Worm (Caenorhabditis elegans) whole organism, late embryonic: ENCODE measurements around the gene C52E2.2.

Source experiments
- C08G9.2 ChIP-seq: sonication (generic microtip); optimal IDR thresholded peaks from 2 replicates; lab custom pipeline; 2016; ENCODE audit warnings: mild to moderate bottlenecking, missing genetic modification characterization, moderate library complexity, missing compliant biosample characterization
- T23F11.4 ChIP-seq: fragments of 200-800 bp; sonication (Bioruptor generic); optimal IDR thresholded peaks from 2 replicates; lab custom pipeline; 2018; ENCODE audit warnings: mild to moderate bottlenecking, missing genetic modification characterization, missing compliant biosample characterization
- ceh-2 ChIP-seq: sonication (generic microtip); optimal IDR thresholded peaks from 2 replicates; lab custom pipeline; 2016; ENCODE audit warnings: missing genotype, missing genetic modification characterization, missing compliant biosample characterization
- ceh-22 ChIP-seq: sonication (generic microtip); optimal IDR thresholded peaks from 2 replicates; lab custom pipeline; 2017; ENCODE audit warnings: missing biosample characterization, missing genetic modification characterization
- ceh-24 ChIP-seq: sonication (generic microtip); optimal IDR thresholded peaks from 2 replicates; lab custom pipeline; 2016; ENCODE audit warnings: mild to moderate bottlenecking, missing genetic modification characterization, missing compliant biosample characterization
- ceh-31 ChIP-seq: sonication (generic microtip); optimal IDR thresholded peaks from 2 replicates; lab custom pipeline; 2016; ENCODE audit warnings: missing genetic modification characterization, missing compliant biosample characterization
- ceh-45 ChIP-seq: fragments of 200-800 bp; sonication (Bioruptor generic); IDR thresholded peaks from 2 replicates; pipeline ENCODE4 v1.3.6; 2022; ENCODE audit warnings: missing genetic modification reagents, missing genetic modification characterization, missing compliant biosample characterization
- ceh-48 ChIP-seq: sonication (generic microtip); optimal IDR thresholded peaks from 2 replicates; lab custom pipeline; 2016; ENCODE audit warnings: missing genetic modification characterization, inconsistent platforms, missing compliant biosample characterization
- ceh-6 ChIP-seq: fragments of 200-800 bp; sonication (Bioruptor generic); optimal IDR thresholded peaks from 2 replicates; lab custom pipeline; 2018; ENCODE audit warnings: mild to moderate bottlenecking, missing genetic modification characterization, missing compliant biosample characterization
- dmd-4 ChIP-seq: sonication (generic microtip); optimal IDR thresholded peaks from 2 replicates; lab custom pipeline; 2016; ENCODE audit warnings: borderline replicate concordance, missing genetic modification characterization, missing compliant biosample characterization
- elt-4 ChIP-seq: sonication (generic microtip); optimal IDR thresholded peaks from 2 replicates; lab custom pipeline; 2016; ENCODE audit warnings: missing genetic modification characterization, missing compliant biosample characterization
- ets-4 ChIP-seq: sonication (generic microtip); optimal IDR thresholded peaks from 2 replicates; lab custom pipeline; 2016; ENCODE audit warnings: missing genetic modification characterization, missing compliant biosample characterization
- eyg-1 ChIP-seq: sonication (generic microtip); optimal IDR thresholded peaks from 2 replicates; lab custom pipeline; 2016; ENCODE audit warnings: missing genotype, missing genetic modification characterization, missing compliant biosample characterization
- fax-1 ChIP-seq: sonication (generic microtip); optimal IDR thresholded peaks from 2 replicates; lab custom pipeline; 2016; ENCODE audit warnings: missing genotype, missing genetic modification characterization, missing compliant biosample characterization
- fkh-10 ChIP-seq: fragments of 150-350 bp; optimal IDR thresholded peaks from 2 replicates; lab custom pipeline; 2014; ENCODE audit warnings: missing biosample characterization, missing genetic modification reagents, missing genetic modification characterization
- hlh-6 ChIP-seq: sonication (generic microtip); optimal IDR thresholded peaks from 2 replicates; lab custom pipeline; 2016; ENCODE audit warnings: missing genotype, missing genetic modification characterization, missing compliant biosample characterization
- lin-11 ChIP-seq: fragments of 200-800 bp; sonication (Bioruptor generic); optimal IDR thresholded peaks from 2 replicates; lab custom pipeline; 2018; ENCODE audit warnings: mild to moderate bottlenecking, missing genetic modification characterization, missing compliant biosample characterization
- madf-2 ChIP-seq: sonication (generic microtip); optimal IDR thresholded peaks from 2 replicates; lab custom pipeline; 2017; ENCODE audit warnings: missing genetic modification characterization, missing compliant biosample characterization
- nfya-1 ChIP-seq: sonication (generic microtip); optimal IDR thresholded peaks from 2 replicates; lab custom pipeline; 2017; ENCODE audit warnings: missing genetic modification characterization, mild to moderate bottlenecking, missing compliant biosample characterization, antibody characterized with exemption, moderate library complexity
- nhr-11 ChIP-seq: fragments of 150-350 bp; optimal IDR thresholded peaks from 2 replicates; lab custom pipeline; 2014; ENCODE audit warnings: missing biosample characterization, missing genetic modification characterization
- nhr-232 ChIP-seq: sonication (generic microtip); optimal IDR thresholded peaks from 2 replicates; lab custom pipeline; 2016; ENCODE audit warnings: missing genetic modification characterization, missing compliant biosample characterization
- npax-4 ChIP-seq: sonication (generic microtip); optimal IDR thresholded peaks from 2 replicates; lab custom pipeline; 2016; ENCODE audit warnings: missing genetic modification characterization, missing compliant biosample characterization
- pat-9 ChIP-seq: fragments of 200-800 bp; sonication (Bioruptor generic); optimal IDR thresholded peaks from 2 replicates; lab custom pipeline; 2018; ENCODE audit warnings: mild to moderate bottlenecking, missing genetic modification characterization, moderate library complexity, missing compliant biosample characterization
- pax-1 ChIP-seq: fragments of 150-350 bp; optimal IDR thresholded peaks from 2 replicates; lab custom pipeline; 2014; ENCODE audit warnings: missing biosample characterization, missing genetic modification characterization
- pha-2 ChIP-seq: sonication (generic microtip); optimal IDR thresholded peaks from 2 replicates; lab custom pipeline; 2017; ENCODE audit warnings: mild to moderate bottlenecking, missing genetic modification characterization, missing compliant biosample characterization
- pros-1 ChIP-seq: fragments of 150-350 bp; optimal IDR thresholded peaks from 2 replicates; lab custom pipeline; 2014; ENCODE audit warnings: missing biosample characterization, missing genetic modification reagents, missing genetic modification characterization
- ref-2 ChIP-seq: sonication (generic microtip); optimal IDR thresholded peaks from 2 replicates; lab custom pipeline; 2016; ENCODE audit warnings: missing genetic modification characterization, missing compliant biosample characterization
- rnt-1 ChIP-seq: sonication (generic microtip); optimal IDR thresholded peaks from 2 replicates; lab custom pipeline; 2016; ENCODE audit warnings: missing genetic modification characterization, missing compliant biosample characterization
- tbx-2 ChIP-seq: sonication (generic microtip); optimal IDR thresholded peaks from 2 replicates; lab custom pipeline; 2016; ENCODE audit warnings: missing genetic modification characterization, missing compliant biosample characterization
- tbx-7 ChIP-seq: sonication (generic microtip); optimal IDR thresholded peaks from 2 replicates; lab custom pipeline; 2016; ENCODE audit warnings: missing genotype, missing genetic modification characterization, missing compliant biosample characterization
- ttx-3 ChIP-seq: sonication (generic microtip); optimal IDR thresholded peaks from 2 replicates; lab custom pipeline; 2016; ENCODE audit warnings: missing genetic modification reagents, missing genetic modification characterization, missing compliant biosample characterization
- unc-3 ChIP-seq, 2 experiments: fragments of 200-800 bp in 1 of 2; sonication (Bioruptor generic) in 1 of 2; sonication (generic microtip) in 1 of 2; conservative IDR thresholded peaks in 1 of 2; optimal IDR thresholded peaks in 1 of 2; 2 replicates each; pipeline versions ENCODE4 v1.3.6 to Lab custom; 2016 to 2022; ENCODE audit warnings: missing compliant biosample characterization in 2 of 2, missing genetic modification characterization in 2 of 2, missing genetic modification reagents in 1 of 2
- unc-42 ChIP-seq: sonication (generic microtip); optimal IDR thresholded peaks from 2 replicates; lab custom pipeline; 2016; ENCODE audit warnings: missing genotype, missing genetic modification characterization, missing compliant biosample characterization

C52E2.2 gene

DNA sequence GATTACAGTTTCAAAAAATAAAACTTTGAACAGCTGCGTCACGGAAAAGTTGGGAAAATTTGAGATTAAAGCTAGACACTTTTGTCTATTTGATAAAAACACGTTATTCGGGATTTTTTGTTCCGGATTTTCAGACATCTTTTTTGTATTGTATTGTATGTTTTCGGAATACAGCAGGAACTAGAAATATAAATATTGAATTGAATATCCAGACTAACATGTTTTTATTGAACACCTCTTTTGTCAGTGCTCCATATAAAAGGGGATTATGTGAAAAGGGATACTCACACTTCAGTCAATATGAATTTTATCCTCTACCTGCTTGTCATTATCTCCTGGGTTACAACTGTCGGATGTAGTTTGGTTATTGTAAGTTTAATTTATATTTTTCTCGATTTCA lies 41.3 kb downstream of the C52E2.2 start, which contains the start of gene C16C4.1:
Gene C16C4.1, plus strand, starts transcription at position 301 of the 400 bp plus-strand sequence.
- TF ChIP-seq madf-2 (tag; lab: Kevin White, UChicago) (no peak), pha-2 (no peak), ets-4 (tag; lab: Kevin White, UChicago) (no peak), tbx-7 (no peak), eyg-1 (tag; lab: Kevin White, UChicago) (no peak), ceh-6 (GFP tag; lab: Kevin White, UChicago) (no peak), tbx-2 (tag; lab: Kevin White, UChicago) (no peak), ceh-45 (GFP tag; lab: Robert Waterston, UW) (no peak), ttx-3 (tag; lab: Kevin White, UChicago) (no peak), hlh-6 (tag; lab: Kevin White, UChicago) (no peak), rnt-1 (tag; lab: Kevin White, UChicago) (no peak), unc-42 (tag; lab: Kevin White, UChicago) (no peak), dmd-4 (tag; lab: Kevin White, UChicago) (no peak), pat-9 (tag; lab: Kevin White, UChicago) (no peak), ceh-2 (no peak), fax-1 (no peak), ref-2 (tag; lab: Kevin White, UChicago) (no peak), elt-4 (no peak), fkh-10 (no peak), nhr-11 (no peak)

DNA sequence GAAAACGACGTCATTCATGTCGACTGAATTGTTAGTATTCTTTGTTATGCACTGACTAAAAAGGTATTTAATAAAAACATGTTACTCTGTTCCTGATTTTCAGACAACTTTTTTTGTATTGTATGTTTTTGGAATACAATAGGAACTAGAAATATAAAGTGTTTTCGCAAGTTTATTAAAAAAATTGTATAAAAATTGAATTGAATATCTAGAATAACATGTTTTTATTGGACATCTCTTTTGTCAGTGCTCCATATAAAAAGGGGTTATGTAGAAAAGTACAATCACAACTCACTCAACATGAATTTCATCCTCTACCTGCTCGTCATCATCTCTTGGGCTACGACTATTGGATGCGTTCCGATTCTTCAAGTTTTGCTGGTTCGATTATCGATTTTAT lies 42.7 kb downstream of the C52E2.2 start, which contains the start of gene C46F9.5:
Gene C46F9.5, plus strand, starts transcription at position 301 of the 400 bp plus-strand sequence.
- TF ChIP-seq elt-4: no peak

DNA sequence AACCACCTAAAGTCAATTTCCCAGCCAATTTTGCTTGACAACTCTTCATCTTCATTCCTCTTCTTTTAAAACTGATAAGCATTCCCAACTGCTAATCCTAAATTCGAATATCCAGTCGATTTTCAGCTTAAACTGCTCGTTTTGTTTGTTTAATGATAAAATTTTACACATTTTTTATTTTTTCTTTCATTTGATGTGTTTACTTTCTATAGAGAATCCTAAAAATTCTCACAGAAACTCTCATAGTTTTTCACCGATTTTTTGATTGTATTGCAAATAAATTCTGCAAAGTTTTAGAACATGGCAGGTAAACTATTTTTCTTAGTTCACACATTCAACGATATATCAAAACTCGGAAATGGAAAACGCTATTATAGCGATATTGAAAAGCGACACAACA lies 43.2 kb downstream of the C52E2.2 start, which contains the start of gene math-25:
Gene math-25, plus strand, starts transcription at position 301 of the 400 bp plus-strand sequence.
- no peak for TF ChIP-seq ceh-24 (tag; lab: Kevin White, UChicago)
- no peak for TF ChIP-seq pax-1 (tag; lab: Kevin White, UChicago)
- no peak for TF ChIP-seq npax-4 (tag; lab: Kevin White, UChicago)
- no peak for TF ChIP-seq C08G9.2 (tag; lab: Kevin White, UChicago)
- no peak for TF ChIP-seq eyg-1 (tag; lab: Kevin White, UChicago)
- no peak for TF ChIP-seq elt-4
- TF ChIP-seq ceh-48 (tag; lab: Kevin White, UChicago): no peak
- no peak for TF ChIP-seq nhr-232 (tag; lab: Kevin White, UChicago)
- no peak for TF ChIP-seq unc-3 (GFP tag; conservative IDR thresholded peaks at IDR 0.05; lab: Robert Waterston, UW)
- TF ChIP-seq unc-3 (tag; optimal IDR thresholded peaks at IDR 0.05; lab: Kevin White, UChicago): no peak
- no peak for TF ChIP-seq nfya-1

DNA sequence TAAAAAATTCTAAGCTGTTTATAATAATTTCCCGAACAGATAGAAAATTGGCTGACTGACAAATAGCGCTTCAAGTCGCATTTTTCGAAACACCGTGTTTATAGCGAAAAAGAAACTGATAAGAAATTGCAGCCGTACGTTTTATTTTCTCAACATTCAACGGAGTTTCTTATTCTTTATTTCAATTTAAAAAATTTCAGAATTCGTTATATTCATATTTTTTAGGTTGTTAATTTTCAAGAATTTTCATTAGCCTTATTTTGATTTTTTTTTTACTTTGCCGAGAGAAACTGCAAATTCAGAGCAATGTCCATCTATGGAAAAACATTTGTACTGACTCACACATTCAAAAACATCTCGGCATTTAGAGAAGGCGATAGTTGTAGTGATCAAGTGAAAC lies 45.3 kb downstream of the C52E2.2 start, which contains the start of gene C46F9.6:
Gene C46F9.6, plus strand, starts transcription at position 301 of the 400 bp plus-strand sequence.
- TF ChIP-seq T23F11.4 (GFP tag; lab: Kevin White, UChicago) (no peak), ceh-31 (tag; lab: Kevin White, UChicago) (no peak), fax-1 (no peak), unc-42 (tag; lab: Kevin White, UChicago) (no peak), ceh-22 (tag; lab: Kevin White, UChicago) (no peak), eyg-1 (tag; lab: Kevin White, UChicago) (no peak), lin-11 (tag; lab: Kevin White, UChicago) (no peak), pros-1 (tag; lab: Kevin White, UChicago) (no peak), madf-2 (tag; lab: Kevin White, UChicago) (no peak)

DNA sequence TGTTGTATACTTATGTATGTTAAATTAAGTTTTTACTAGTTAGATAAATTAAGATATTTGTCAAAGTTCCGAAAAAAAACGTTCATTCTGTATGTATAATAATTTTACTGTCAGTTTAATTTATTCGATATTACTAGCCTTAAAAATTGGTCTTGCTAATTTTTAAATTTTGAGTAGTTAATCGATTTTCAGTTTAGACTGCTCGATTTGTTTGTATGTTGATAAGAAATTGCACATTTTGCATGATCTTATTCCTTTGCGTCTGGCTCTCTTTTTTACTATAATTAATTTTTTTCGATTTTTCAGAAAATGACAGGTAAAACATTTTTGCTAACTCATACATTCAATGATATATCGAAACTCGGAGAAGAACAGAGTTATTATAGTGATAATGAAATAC lies 47.3 kb downstream of the C52E2.2 start, which contains the start of gene math-24:
Gene math-24, plus strand, starts transcription at position 301 of the 400 bp plus-strand sequence.
- TF ChIP-seq tbx-7: no peak
